Worm (Caenorhabditis elegans) whole organism, L2 larva: ENCODE results near the gene ula-1.

ENCODE experiments used
- egl-27 ChIP-seq: sonication (generic microtip); optimal IDR thresholded peaks from 3 replicates; lab custom pipeline; 2017; ENCODE audit warnings: missing biosample characterization, missing genetic modification reagents, missing genetic modification characterization
- lin-39 ChIP-seq: fragments of 150-350 bp; optimal IDR thresholded peaks from 2 replicates; lab custom pipeline; 2014; ENCODE audit warnings: missing biosample characterization, missing genetic modification reagents, missing genetic modification characterization
- mab-5 ChIP-seq: fragments of 150-350 bp; optimal IDR thresholded peaks from 2 replicates; lab custom pipeline; 2014; ENCODE audit warnings: missing biosample characterization, missing genetic modification characterization
- nhr-10 ChIP-seq: sonication (generic microtip); optimal IDR thresholded peaks from 2 replicates; lab custom pipeline; 2017; ENCODE audit warnings: missing biosample characterization, missing genetic modification characterization
- nhr-11 ChIP-seq: fragments of 150-350 bp; optimal IDR thresholded peaks from 2 replicates; lab custom pipeline; 2014; ENCODE audit warnings: missing biosample characterization, missing genetic modification characterization
- nhr-129 ChIP-seq: fragments of 150-350 bp; optimal IDR thresholded peaks from 2 replicates; lab custom pipeline; 2014; ENCODE audit warnings: missing biosample characterization, missing genetic modification characterization
- nhr-6 ChIP-seq: fragments of 150-350 bp; optimal IDR thresholded peaks from 2 replicates; lab custom pipeline; 2014; ENCODE audit warnings: missing biosample characterization, missing genetic modification characterization
- sem-4 ChIP-seq: fragments of 150-350 bp; optimal IDR thresholded peaks from 2 replicates; lab custom pipeline; 2014; ENCODE audit warnings: missing biosample characterization, missing genetic modification reagents, missing genetic modification characterization
- unc-39 ChIP-seq: fragments of 150-350 bp; optimal IDR thresholded peaks from 2 replicates; lab custom pipeline; 2014; ENCODE audit warnings: missing biosample characterization, missing genetic modification characterization
- unc-55 ChIP-seq: fragments of 150-350 bp; sonication (generic microtip); optimal IDR thresholded peaks from 3 replicates; lab custom pipeline; 2014; ENCODE audit warnings: missing biosample characterization, missing genetic modification reagents, missing genetic modification characterization
- zag-1 ChIP-seq: fragments of 150-350 bp; optimal IDR thresholded peaks from 2 replicates; lab custom pipeline; 2014; ENCODE audit warnings: missing biosample characterization, missing genetic modification characterization

DNA sequence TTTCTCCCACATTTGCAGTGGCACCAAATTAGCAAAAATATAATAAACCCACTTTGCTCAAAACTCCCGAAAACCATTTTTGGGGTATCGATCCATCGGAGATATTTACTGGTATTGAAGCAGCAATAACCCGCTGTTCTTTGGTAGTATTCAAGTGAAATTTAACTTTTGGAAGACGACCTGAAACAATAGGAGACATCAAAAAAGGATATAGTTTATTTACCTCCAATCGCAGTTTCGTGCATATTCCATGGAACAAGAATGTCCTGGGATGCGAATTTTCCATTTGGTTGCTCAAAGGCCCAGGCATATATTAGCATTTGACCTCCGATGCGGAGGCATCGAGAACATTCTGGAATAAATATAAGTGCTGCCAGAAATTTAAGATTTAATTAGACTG, 46.7 kb downstream of the ula-1 start:
- TF ChIP-seq unc-39 (tag; lab: Kevin White, UChicago), result no peak
- TF ChIP-seq nhr-11, result no peak
- no peak for TF ChIP-seq lin-39 (tag; lab: Kevin White, UChicago)
- TF ChIP-seq sem-4 (tag; lab: Kevin White, UChicago), result no peak
- no peak for TF ChIP-seq unc-55
- no peak for TF ChIP-seq mab-5 (tag; lab: Kevin White, UChicago)
- TF ChIP-seq nhr-129 (tag; lab: Kevin White, UChicago), result no peak
- no peak for TF ChIP-seq nhr-6 (tag; lab: Kevin White, UChicago)
- no peak for TF ChIP-seq zag-1 (tag; lab: Kevin White, UChicago)
- no peak for TF ChIP-seq nhr-10
- no peak for TF ChIP-seq egl-27 (tag; lab: Kevin White, UChicago)
